Worm (Caenorhabditis elegans) whole organism, L2 larva: ENCODE data around the gene F54D5.2.
A peak's percentile ranks its signal among the peaks of the same experiment; 100 is the strongest.

Experiments
- C34F6.9 ChIP-seq: fragments of 150-350 bp; optimal IDR thresholded peaks from 2 replicates; lab custom pipeline; 2014; ENCODE audit warnings: missing biosample characterization, missing genetic modification characterization
- R02D3.7 ChIP-seq: fragments of 150-350 bp; optimal IDR thresholded peaks from 2 replicates; lab custom pipeline; 2014; ENCODE audit warnings: missing biosample characterization, missing genetic modification characterization
- ZK546.5 ChIP-seq: sonication (generic microtip); optimal IDR thresholded peaks from 2 replicates; lab custom pipeline; 2017; ENCODE audit warnings: missing biosample characterization, missing genetic modification characterization
- aly-2 ChIP-seq: fragments of 150-350 bp; optimal IDR thresholded peaks from 2 replicates; lab custom pipeline; 2014; ENCODE audit warnings: missing biosample characterization, missing genetic modification characterization
- blmp-1 ChIP-seq: sonication (generic microtip); optimal IDR thresholded peaks from 2 replicates; lab custom pipeline; 2017; ENCODE audit warnings: missing genetic modification characterization, mild to moderate bottlenecking, missing compliant biosample characterization, antibody characterized with exemption, moderate library complexity; ENCODE audit not compliant: insufficient read depth
- ceh-82 ChIP-seq: fragments of 150-350 bp; optimal IDR thresholded peaks from 2 replicates; lab custom pipeline; 2014; ENCODE audit warnings: missing biosample characterization, missing genetic modification characterization
- crh-2 ChIP-seq: sonication (generic microtip); optimal IDR thresholded peaks from 2 replicates; lab custom pipeline; 2017; ENCODE audit warnings: missing biosample characterization, missing genetic modification characterization
- egl-27 ChIP-seq: sonication (generic microtip); optimal IDR thresholded peaks from 3 replicates; lab custom pipeline; 2017; ENCODE audit warnings: missing biosample characterization, missing genetic modification reagents, missing genetic modification characterization
- elt-1 ChIP-seq: fragments of 150-350 bp; optimal IDR thresholded peaks from 2 replicates; lab custom pipeline; 2014; ENCODE audit warnings: missing biosample characterization, missing genetic modification characterization
- elt-3 ChIP-seq: sonication (generic microtip); optimal IDR thresholded peaks from 2 replicates; lab custom pipeline; 2017; ENCODE audit warnings: missing biosample characterization, missing genetic modification characterization
- fos-1 ChIP-seq: fragments of 150-350 bp; optimal IDR thresholded peaks from 2 replicates; lab custom pipeline; 2014; ENCODE audit warnings: missing biosample characterization, missing genetic modification characterization
- gmeb-1 ChIP-seq: fragments of 150-350 bp; optimal IDR thresholded peaks from 2 replicates; lab custom pipeline; 2014; ENCODE audit warnings: missing biosample characterization, missing genetic modification characterization
- lin-39 ChIP-seq: fragments of 150-350 bp; optimal IDR thresholded peaks from 2 replicates; lab custom pipeline; 2014; ENCODE audit warnings: missing biosample characterization, missing genetic modification reagents, missing genetic modification characterization
- mab-5 ChIP-seq: fragments of 150-350 bp; optimal IDR thresholded peaks from 2 replicates; lab custom pipeline; 2014; ENCODE audit warnings: missing biosample characterization, missing genetic modification characterization
- mdl-1 ChIP-seq, 2 experiments: fragments of 150-350 bp in 1 of 2; sonication (generic microtip) in 1 of 2; optimal IDR thresholded peaks; 2 replicates each; lab custom pipeline; 2017; ENCODE audit warnings: missing biosample characterization in 2 of 2, missing genetic modification characterization in 2 of 2
- nhr-10 ChIP-seq: sonication (generic microtip); optimal IDR thresholded peaks from 2 replicates; lab custom pipeline; 2017; ENCODE audit warnings: missing biosample characterization, missing genetic modification characterization
- nhr-11 ChIP-seq: fragments of 150-350 bp; optimal IDR thresholded peaks from 2 replicates; lab custom pipeline; 2014; ENCODE audit warnings: missing biosample characterization, missing genetic modification characterization
- nhr-12 ChIP-seq: fragments of 150-350 bp; optimal IDR thresholded peaks from 2 replicates; lab custom pipeline; 2014; ENCODE audit warnings: missing biosample characterization, missing genetic modification characterization
- nhr-129 ChIP-seq: fragments of 150-350 bp; optimal IDR thresholded peaks from 2 replicates; lab custom pipeline; 2014; ENCODE audit warnings: missing biosample characterization, missing genetic modification characterization
- nhr-21 ChIP-seq: fragments of 150-350 bp; optimal IDR thresholded peaks from 2 replicates; lab custom pipeline; 2014; ENCODE audit warnings: missing biosample characterization, missing genetic modification characterization
- nhr-25 ChIP-seq: fragments of 150-350 bp; sonication (generic microtip); optimal IDR thresholded peaks from 3 replicates; lab custom pipeline; 2014; ENCODE audit warnings: missing biosample characterization, missing genetic modification characterization
- nhr-6 ChIP-seq: fragments of 150-350 bp; optimal IDR thresholded peaks from 2 replicates; lab custom pipeline; 2014; ENCODE audit warnings: missing biosample characterization, missing genetic modification characterization
- nhr-77 ChIP-seq: fragments of 150-350 bp; optimal IDR thresholded peaks from 2 replicates; lab custom pipeline; 2014; ENCODE audit warnings: missing biosample characterization, missing genetic modification characterization
- peb-1 ChIP-seq: fragments of 150-350 bp; optimal IDR thresholded peaks from 2 replicates; lab custom pipeline; 2014; ENCODE audit warnings: missing biosample characterization, missing genetic modification characterization
- sem-4 ChIP-seq: fragments of 150-350 bp; optimal IDR thresholded peaks from 2 replicates; lab custom pipeline; 2014; ENCODE audit warnings: missing biosample characterization, missing genetic modification reagents, missing genetic modification characterization
- skn-1 ChIP-seq: sonication (generic microtip); optimal IDR thresholded peaks from 2 replicates; lab custom pipeline; 2017; ENCODE audit warnings: missing biosample characterization, missing genetic modification characterization
- sma-3 ChIP-seq: sonication (generic microtip); optimal IDR thresholded peaks from 2 replicates; lab custom pipeline; 2016; ENCODE audit warnings: missing genetic modification reagents, missing genetic modification characterization, missing compliant biosample characterization
- sma-9 ChIP-seq, 2 experiments: fragments of 150-350 bp in 1 of 2; sonication (generic microtip) in 1 of 2; optimal IDR thresholded peaks; 2 replicates each; lab custom pipeline; 2014 to 2016; ENCODE audit warnings: missing genetic modification characterization in 2 of 2, mild to moderate bottlenecking in 1 of 2, missing biosample characterization in 1 of 2, missing compliant biosample characterization in 1 of 2, missing genetic modification reagents in 1 of 2, moderate library complexity in 1 of 2
- snpc-4 ChIP-seq: fragments of 150-350 bp; optimal IDR thresholded peaks from 2 replicates; lab custom pipeline; 2014; ENCODE audit warnings: missing biosample characterization, missing genetic modification characterization
- unc-39 ChIP-seq: fragments of 150-350 bp; optimal IDR thresholded peaks from 2 replicates; lab custom pipeline; 2014; ENCODE audit warnings: missing biosample characterization, missing genetic modification characterization
- unc-55 ChIP-seq: fragments of 150-350 bp; sonication (generic microtip); optimal IDR thresholded peaks from 3 replicates; lab custom pipeline; 2014; ENCODE audit warnings: missing biosample characterization, missing genetic modification reagents, missing genetic modification characterization
- unc-62 ChIP-seq: fragments of 150-350 bp; optimal IDR thresholded peaks from 2 replicates; lab custom pipeline; 2014; ENCODE audit warnings: missing biosample characterization, missing genetic modification reagents, missing genetic modification characterization
- zag-1 ChIP-seq: fragments of 150-350 bp; optimal IDR thresholded peaks from 2 replicates; lab custom pipeline; 2014; ENCODE audit warnings: missing biosample characterization, missing genetic modification characterization
- ztf-1 ChIP-seq: fragments of 200-800 bp; sonication (Bioruptor generic); conservative IDR thresholded peaks from 2 replicates; pipeline ENCODE4 v1.3.6; 2022; ENCODE audit warnings: missing genetic modification characterization, missing compliant biosample characterization
- ztf-11 ChIP-seq: sonication (generic microtip); optimal IDR thresholded peaks from 2 replicates; lab custom pipeline; 2017; ENCODE audit warnings: missing biosample characterization, missing genetic modification characterization
- ztf-4 ChIP-seq: fragments of 150-350 bp; optimal IDR thresholded peaks from 2 replicates; lab custom pipeline; 2014; ENCODE audit warnings: missing biosample characterization, missing genetic modification characterization

Gene F54D5.2

ce11 chrII:11578327-11578726, 5.3 kb downstream of the F54D5.2 start, which contains the start of gene smc-6 (continued):
- TF ChIP-seq ztf-1 (no peak), lin-39 (no peak), unc-39 (no peak), C34F6.9 (peak; percentile 57), peb-1 (tag; lab: Kevin White, UChicago) (no peak), elt-1 (no peak), R02D3.7 (tag; lab: Kevin White, UChicago) (no peak), blmp-1 (tag; lab: Kevin White, UChicago) (no peak), sma-3 (no peak), nhr-25 (tag; lab: Kevin White, UChicago) (no peak), mab-5 (tag; lab: Kevin White, UChicago) (no peak)

DNA sequence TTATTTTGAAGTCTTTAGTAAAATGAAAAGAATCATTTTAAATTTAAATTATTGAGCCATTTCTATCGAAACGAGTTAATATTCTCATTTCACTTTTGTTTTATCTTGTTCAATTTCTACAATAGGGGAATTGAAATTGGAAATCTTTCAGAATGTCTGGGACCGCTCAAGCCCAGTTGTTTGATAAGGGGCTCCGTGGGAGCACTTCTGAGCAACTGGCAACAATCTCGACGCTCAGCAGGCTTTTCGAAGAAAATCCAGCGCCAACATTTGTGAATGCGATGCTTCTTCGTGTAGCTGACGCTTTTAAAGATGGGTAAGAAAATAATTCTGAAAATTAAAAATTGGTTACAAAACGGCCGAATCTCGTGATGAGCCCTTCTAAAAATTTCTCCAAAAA, 9.7 kb downstream of the F54D5.2 start, which contains the start of gene ints-7:
ints-7 (plus strand) TSS at position 152 of the 400 bp plus-strand sequence.
- no peak for TF ChIP-seq unc-39
- TF ChIP-seq sma-9 (GFP tag; optimal IDR thresholded peaks at IDR 0.05; lab: Kevin White, UChicago): no peak
- TF ChIP-seq sma-9 (tag; optimal IDR thresholded peaks at IDR 0.05; lab: Kevin White, UChicago): no peak
- no peak for TF ChIP-seq elt-3 (tag; lab: Kevin White, UChicago)
- no peak for TF ChIP-seq ZK546.5

- TF ChIP-seq elt-1: no peak
- no peak for TF ChIP-seq ztf-4
- no peak for TF ChIP-seq mab-5 (tag; lab: Kevin White, UChicago)
- no peak for TF ChIP-seq egl-27 (tag; lab: Kevin White, UChicago)
- TF ChIP-seq blmp-1 (tag; lab: Kevin White, UChicago): no peak
- TF ChIP-seq unc-55: no peak
- TF ChIP-seq mdl-1 (tag; optimal IDR thresholded peaks at IDR 0.05; lab: Kevin White, UChicago): no peak
- no peak for TF ChIP-seq unc-62
- TF ChIP-seq elt-3 (tag; lab: Kevin White, UChicago): no peak
- no peak for TF ChIP-seq fos-1
- no peak for TF ChIP-seq lin-39
- TF ChIP-seq nhr-11 (tag; lab: Kevin White, UChicago): no peak
- TF ChIP-seq nhr-21: no peak
- no peak for TF ChIP-seq nhr-77 (tag; lab: Kevin White, UChicago)
- no peak for TF ChIP-seq ceh-82
Measured at ce11 chrII:11588304-11588703, 15.3 kb downstream of the F54D5.2 start.

DNA sequence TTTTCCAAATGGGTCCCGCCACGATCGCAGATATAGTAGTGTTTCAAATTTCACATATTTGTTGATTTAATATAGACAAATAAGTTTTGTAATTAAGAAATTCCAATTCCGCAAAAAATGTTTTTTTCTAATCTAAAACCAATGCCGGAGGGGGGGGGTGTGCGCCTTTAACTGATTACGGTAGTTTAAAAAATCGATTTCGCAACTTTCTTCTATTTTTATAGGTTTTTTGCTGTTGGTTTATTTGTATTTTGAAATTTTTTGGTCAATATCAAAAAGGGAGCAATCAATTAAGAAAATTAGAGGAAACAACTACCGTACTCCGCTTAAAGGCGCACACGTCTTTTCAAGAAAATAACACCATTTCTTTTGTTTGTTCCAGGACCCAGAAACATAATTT, 18.6 kb downstream of the F54D5.2 start:
- TF ChIP-seq elt-3 (tag; lab: Kevin White, UChicago) (no peak), crh-2 (tag; lab: Kevin White, UChicago) (no peak), nhr-12 (tag; lab: Kevin White, UChicago) (no peak), nhr-129 (tag; lab: Kevin White, UChicago) (no peak), unc-39 (no peak), egl-27 (tag; lab: Kevin White, UChicago) (no peak), unc-62 (no peak), nhr-77 (tag; lab: Kevin White, UChicago) (no peak), snpc-4 (no peak), skn-1 (tag; lab: Kevin White, UChicago) (no peak), sem-4 (tag; lab: Kevin White, UChicago) (no peak), nhr-10 (no peak), ztf-11 (tag; lab: Kevin White, UChicago) (no peak), aly-2 (no peak), R02D3.7 (tag; lab: Kevin White, UChicago) (no peak), nhr-21 (no peak)

- TF ChIP-seq nhr-11 (tag; lab: Kevin White, UChicago): no peak
- no peak for TF ChIP-seq mdl-1 (tag; optimal IDR thresholded peaks at IDR 0.05; lab: Kevin White, UChicago)
- no peak for TF ChIP-seq nhr-21
- TF ChIP-seq ztf-1: no peak
- no peak for TF ChIP-seq gmeb-1 (tag; lab: Kevin White, UChicago)
- no peak for TF ChIP-seq lin-39
- TF ChIP-seq elt-1: no peak
- no peak for TF ChIP-seq nhr-6 (tag; lab: Kevin White, UChicago)
- TF ChIP-seq blmp-1 (tag; lab: Kevin White, UChicago): no peak
- no peak for TF ChIP-seq ztf-4
- no peak for TF ChIP-seq snpc-4
- no peak for TF ChIP-seq zag-1 (tag; lab: Kevin White, UChicago)
- TF ChIP-seq, all 48 proteins: peak for 0
Measured at ce11 chrII:11592023-11592422, 19.0 kb downstream of the F54D5.2 start, which contains the start of gene F07A11.1. F07A11.1 (minus strand) TSS chrII:11592123.
